Worm (Caenorhabditis elegans): ENCODE measurements around the gene pho-8.
A peak's percentile ranks its signal among the peaks of the same experiment; 100 is the strongest.

Gene pho-8

DNA sequence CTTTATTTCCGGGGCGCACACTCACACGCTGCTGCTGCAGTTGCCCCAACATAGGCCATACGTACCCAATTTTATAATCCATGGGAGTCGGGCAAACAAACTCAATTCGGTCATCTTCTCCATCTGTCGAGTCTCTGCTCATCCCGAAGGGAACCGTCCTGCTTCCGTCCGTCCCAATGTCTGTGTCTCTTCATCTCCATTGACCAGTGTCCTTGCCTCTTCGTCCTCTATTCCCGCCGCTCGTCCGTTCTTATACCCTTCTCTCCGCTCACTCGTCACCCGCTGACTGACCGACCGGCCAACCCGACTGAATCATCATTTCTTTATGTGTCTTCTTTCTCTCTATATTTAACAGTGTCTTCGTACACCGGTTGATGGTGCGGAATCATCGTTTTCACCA is 11.4 kb downstream of the pho-8 start (continued):
- no peak for TF ChIP-seq attf-5 (GFP tag; optimal IDR thresholded peaks at IDR 0.05)
- no peak for TF ChIP-seq ztf-28 (GFP tag; IDR thresholded peaks at IDR 0.05)
- TF ChIP-seq attf-6 (GFP tag; IDR thresholded peaks at IDR 0.05): no peak
- no peak for TF ChIP-seq madf-3 (GFP tag; IDR thresholded peaks at IDR 0.05)
- no peak for TF ChIP-seq F55B11.4 (tag; optimal IDR thresholded peaks at IDR 0.05; ENCODE audit: borderline replicate concordance, insufficient read depth)
- peak; percentile 45; the same call in 1 of the 2 replicates for TF ChIP-seq hmg-1.2 (GFP tag; IDR thresholded peaks at IDR 0.05)

DNA sequence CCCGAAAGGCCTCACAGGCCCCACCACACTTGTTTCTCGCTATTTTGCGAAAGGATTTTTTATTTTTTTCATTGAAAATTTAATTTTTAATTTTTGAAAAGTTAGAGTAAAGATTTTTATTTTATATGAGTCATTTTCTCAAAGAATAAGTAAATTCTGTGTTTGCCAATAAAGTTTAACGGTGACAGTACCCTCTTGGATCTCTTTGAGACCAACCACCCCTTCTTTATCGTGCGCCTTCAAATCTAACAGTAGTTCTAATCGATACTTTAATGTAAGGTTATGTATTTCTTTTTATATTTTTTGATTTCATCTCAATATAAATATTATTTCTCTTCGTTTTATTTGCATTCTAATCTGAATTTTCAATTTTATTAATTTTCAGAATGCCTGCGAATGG is 12.1 kb downstream of the pho-8 start, which contains the start of gene hmp-1:
TSS of gene hmp-1 (plus strand) at position 380 of the 400 bp plus-strand sequence.
- TF ChIP-seq madf-8 (GFP tag; conservative IDR thresholded peaks at IDR 0.05) (peak; percentile 83), T07F8.4 (tag; optimal IDR thresholded peaks at IDR 0.05) (no peak), madf-6 (GFP tag; IDR thresholded peaks at IDR 0.05) (peak; percentile 80), xnd-1 (tag; optimal IDR thresholded peaks at IDR 0.05) (peak; percentile 13), F33H1.4 (GFP tag; IDR thresholded peaks at IDR 0.05) (peak; percentile 80), lsl-1 (GFP tag; optimal IDR thresholded peaks at IDR 0.05) (peak; percentile 88)

DNA sequence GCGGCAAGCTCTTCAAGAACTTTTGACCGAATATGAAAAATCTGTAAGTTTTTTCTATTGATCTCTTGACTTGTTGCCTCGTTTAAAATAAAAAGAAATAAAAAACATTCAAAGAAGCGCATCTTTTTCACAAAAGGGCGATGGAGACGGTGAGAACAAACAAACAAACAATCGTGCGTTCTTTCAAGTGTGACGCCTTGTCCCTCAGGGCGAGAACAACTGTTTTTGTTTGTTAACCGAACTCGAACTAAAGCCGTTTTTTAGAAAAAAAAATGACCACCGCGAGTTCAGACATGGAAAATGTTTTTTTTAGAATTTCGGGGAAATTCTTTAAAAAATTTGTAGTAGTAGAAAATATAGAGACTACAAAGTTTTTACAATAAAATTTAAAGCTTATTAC is 13.6 kb downstream of the pho-8 start:
- TF ChIP-seq snpc-3.4 (tag; optimal IDR thresholded peaks at IDR 0.05) (no peak), ztf-28 (GFP tag; IDR thresholded peaks at IDR 0.05) (no peak), F22D6.2 (tag; optimal IDR thresholded peaks at IDR 0.05) (no peak), unc-130 (GFP tag; optimal IDR thresholded peaks at IDR 0.05) (no peak), rpc-1 (optimal IDR thresholded peaks at IDR 0.05) (no peak), rpc-1 (tag; optimal IDR thresholded peaks at IDR 0.05) (no peak), madf-8 (GFP tag; conservative IDR thresholded peaks at IDR 0.05) (no peak), zim-3 (tag; optimal IDR thresholded peaks at IDR 0.05) (no peak), nhr-179 (tag; optimal IDR thresholded peaks at IDR 0.05) (no peak), ekl-4 (GFP tag; IDR thresholded peaks at IDR 0.05) (no peak), repo-1 (tag; optimal IDR thresholded peaks at IDR 0.05) (no peak), snpc-1.1 (tag; optimal IDR thresholded peaks at IDR 0.05; ENCODE audit: insufficient read depth) (no peak), attf-3 (GFP tag; conservative IDR thresholded peaks at IDR 0.05) (no peak), Y56A3A.18 (GFP tag; IDR thresholded peaks at IDR 0.05) (no peak), fkh-3 (tag; optimal IDR thresholded peaks at IDR 0.05) (no peak), ceh-58 (GFP tag; IDR thresholded peaks at IDR 0.05) (no peak), attf-6 (GFP tag; IDR thresholded peaks at IDR 0.05) (no peak)

DNA sequence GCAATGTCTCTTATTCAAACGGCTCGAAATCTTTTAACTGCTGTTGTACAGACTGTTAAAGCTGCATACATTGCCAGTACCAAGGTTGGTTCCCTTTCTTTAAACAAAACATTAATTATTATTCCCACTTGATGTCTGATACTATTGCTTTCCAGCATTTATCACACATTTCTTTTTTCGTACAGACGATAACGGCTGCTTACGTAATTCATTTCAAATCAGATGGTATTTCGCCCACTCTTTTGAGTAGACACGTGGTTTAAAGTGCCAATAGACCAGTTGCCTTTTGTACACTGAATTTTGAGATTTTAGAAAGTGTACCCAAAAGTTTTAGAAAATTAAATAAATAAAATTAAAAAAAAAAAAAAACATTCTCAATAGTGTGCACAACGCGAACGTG is 16.0 kb downstream of the pho-8 start:
- peak; percentile 56 for TF ChIP-seq nhr-80 (tag; optimal IDR thresholded peaks at IDR 0.05)
- TF ChIP-seq aptf-2 (GFP tag; conservative IDR thresholded peaks at IDR 0.05): no peak
- no peak for TF ChIP-seq bed-1 (GFP tag; IDR thresholded peaks at IDR 0.05)
- TF ChIP-seq tbx-9 (tag; optimal IDR thresholded peaks at IDR 0.05; ENCODE audit: borderline replicate concordance): no peak
- no peak for TF ChIP-seq cebp-1 (GFP tag; IDR thresholded peaks at IDR 0.05)
- TF ChIP-seq cebp-1 (tag; optimal IDR thresholded peaks at IDR 0.05): peak; percentile 39
- no peak for TF ChIP-seq Y56A3A.18 (GFP tag; IDR thresholded peaks at IDR 0.05)

DNA sequence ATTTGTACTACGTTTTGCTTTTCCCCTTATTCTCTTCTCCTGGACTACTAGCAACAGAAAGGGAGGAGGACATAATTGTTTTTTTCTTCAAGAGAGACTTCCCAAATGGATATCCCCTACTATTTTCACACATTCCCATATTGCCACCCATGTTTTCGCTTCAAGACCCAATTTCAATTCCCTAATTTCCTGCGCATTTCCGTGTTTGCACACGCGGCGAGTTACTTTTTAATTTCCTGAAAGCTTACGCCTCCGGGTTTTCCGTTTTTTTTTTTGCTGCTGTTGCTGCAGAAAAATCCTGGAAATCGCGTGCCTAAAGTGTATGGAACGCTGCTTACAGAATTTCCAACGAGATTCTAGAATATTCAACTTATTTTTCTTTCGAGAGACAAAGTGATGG is 18.9 kb downstream of the pho-8 start:
- TF ChIP-seq F57C9.4 (tag; optimal IDR thresholded peaks at IDR 0.05): no peak
- no peak for TF ChIP-seq lsy-27 (tag; optimal IDR thresholded peaks at IDR 0.05; ENCODE audit: borderline replicate concordance, insufficient read depth)
- no peak for TF ChIP-seq aptf-3 (GFP tag; IDR thresholded peaks at IDR 0.05)
- TF ChIP-seq chd-7 (tag; optimal IDR thresholded peaks at IDR 0.05): no peak
- TF ChIP-seq let-607 (tag; optimal IDR thresholded peaks at IDR 0.05): no peak
- TF ChIP-seq nfyb-1 (GFP tag; IDR thresholded peaks at IDR 0.05): no peak
- TF ChIP-seq mcd-1 (GFP tag; IDR thresholded peaks at IDR 0.05): no peak
- no peak for TF ChIP-seq attf-6 (GFP tag; IDR thresholded peaks at IDR 0.05)
- no peak for TF ChIP-seq Y79H2A.3 (GFP tag; conservative IDR thresholded peaks at IDR 0.05)
- TF ChIP-seq unc-130 (GFP tag; optimal IDR thresholded peaks at IDR 0.05): no peak
- no peak for TF ChIP-seq F55B11.4 (tag; optimal IDR thresholded peaks at IDR 0.05; ENCODE audit: borderline replicate concordance, insufficient read depth)
- TF ChIP-seq snpc-3.4 (tag; optimal IDR thresholded peaks at IDR 0.05): no peak
- TF ChIP-seq ekl-4 (GFP tag; IDR thresholded peaks at IDR 0.05): no peak
- no peak for TF ChIP-seq nhr-80 (tag; optimal IDR thresholded peaks at IDR 0.05)
- TF ChIP-seq hrde-1 (tag; optimal IDR thresholded peaks at IDR 0.05; ENCODE audit: borderline replicate concordance): no peak
- no peak for TF ChIP-seq attf-3 (GFP tag; conservative IDR thresholded peaks at IDR 0.05)
- no peak for TF ChIP-seq hsf-1 (GFP tag; IDR thresholded peaks at IDR 0.05)
- no peak for TF ChIP-seq repo-1 (tag; optimal IDR thresholded peaks at IDR 0.05)
